Worm (Caenorhabditis elegans) whole organism, young adult: Measurements from ENCODE around the gene K09E9.7.

ENCODE experiments used
- B0019.2 ChIP-seq: fragments of 200-800 bp; sonication (Bioruptor generic); conservative IDR thresholded peaks from 2 replicates; pipeline ENCODE4 v1.3.6; 2022; ENCODE audit warnings: missing genetic modification reagents, missing genetic modification characterization, missing compliant biosample characterization
- B0261.1 ChIP-seq: sonication (generic microtip); optimal IDR thresholded peaks from 2 replicates; lab custom pipeline; 2016; ENCODE audit warnings: mild to moderate bottlenecking, missing genetic modification characterization, moderate library complexity, missing compliant biosample characterization
- F55B11.4 ChIP-seq: sonication (generic microtip); optimal IDR thresholded peaks from 2 replicates; lab custom pipeline; 2016; ENCODE audit warnings: missing compliant biosample characterization, missing genetic modification characterization, borderline replicate concordance; ENCODE audit not compliant: insufficient read depth
- F57A8.1 ChIP-seq: fragments of 200-800 bp; sonication (Bioruptor generic); optimal IDR thresholded peaks from 2 replicates; lab custom pipeline; 2018; ENCODE audit warnings: mild to moderate bottlenecking, missing genetic modification characterization, moderate library complexity, missing compliant biosample characterization
- Y53F4B.3 ChIP-seq: fragments of 200-800 bp; sonication (Bioruptor generic); IDR thresholded peaks from 2 replicates; pipeline ENCODE4 v1.3.6; 2022; ENCODE audit warnings: missing genetic modification reagents, missing genetic modification characterization, missing compliant biosample characterization
- Y79H2A.3 ChIP-seq: fragments of 200-800 bp; sonication (Bioruptor generic); conservative IDR thresholded peaks from 2 replicates; pipeline ENCODE4 v1.3.6; 2022; ENCODE audit warnings: missing genetic modification reagents, missing genetic modification characterization, missing compliant biosample characterization
- aptf-2 ChIP-seq: fragments of 200-800 bp; sonication (Bioruptor generic); conservative IDR thresholded peaks from 2 replicates; pipeline ENCODE4 v1.3.6; 2022; ENCODE audit warnings: missing genetic modification reagents, missing genetic modification characterization, missing compliant biosample characterization
- atf-7 ChIP-seq: sonication (generic microtip); optimal IDR thresholded peaks from 2 replicates; lab custom pipeline; 2017; ENCODE audit warnings: mild to moderate bottlenecking, missing genetic modification characterization, missing compliant biosample characterization
- athp-1 ChIP-seq: sonication (generic microtip); optimal IDR thresholded peaks from 2 replicates; lab custom pipeline; 2017; ENCODE audit warnings: mild to moderate bottlenecking, missing genetic modification characterization, missing compliant biosample characterization
- attf-5 ChIP-seq: fragments of 200-800 bp; sonication (Bioruptor generic); optimal IDR thresholded peaks from 2 replicates; lab custom pipeline; 2018; ENCODE audit warnings: mild to moderate bottlenecking, missing genetic modification characterization, missing compliant biosample characterization
- ccch-3 ChIP-seq: fragments of 200-800 bp; sonication (Bioruptor generic); optimal IDR thresholded peaks from 2 replicates; lab custom pipeline; 2018; ENCODE audit warnings: mild to moderate bottlenecking, missing genetic modification characterization, missing compliant biosample characterization
- ceh-40 ChIP-seq: fragments of 200-800 bp; sonication (Bioruptor generic); IDR thresholded peaks from 2 replicates; pipeline ENCODE4 v1.3.6; 2022; ENCODE audit warnings: missing genetic modification characterization, missing compliant biosample characterization
- ceh-79 ChIP-seq: sonication (generic microtip); optimal IDR thresholded peaks from 2 replicates; lab custom pipeline; 2017; ENCODE audit warnings: mild to moderate bottlenecking, missing genetic modification characterization, missing compliant biosample characterization
- dox-1 ChIP-seq: fragments of 200-800 bp; sonication (Bioruptor generic); IDR thresholded peaks from 2 replicates; pipeline ENCODE4 v1.3.6; 2022; ENCODE audit warnings: missing genetic modification reagents, missing genetic modification characterization, missing compliant biosample characterization
- ekl-4 ChIP-seq: fragments of 200-800 bp; sonication (Bioruptor generic); IDR thresholded peaks from 2 replicates; pipeline ENCODE4 v1.3.6; 2022; ENCODE audit warnings: missing genetic modification reagents, missing genetic modification characterization, missing compliant biosample characterization
- ets-4 ChIP-seq: fragments of 200-800 bp; sonication (Bioruptor generic); optimal IDR thresholded peaks from 2 replicates; lab custom pipeline; 2018; ENCODE audit warnings: mild to moderate bottlenecking, missing genetic modification characterization, missing compliant biosample characterization
- fkh-3 ChIP-seq: sonication (generic microtip); optimal IDR thresholded peaks from 2 replicates; lab custom pipeline; 2016; ENCODE audit warnings: mild to moderate bottlenecking, missing genetic modification characterization, missing compliant biosample characterization
- hsf-1 ChIP-seq: fragments of 200-800 bp; sonication (Bioruptor generic); IDR thresholded peaks from 2 replicates; pipeline ENCODE4 v1.3.6; 2022; ENCODE audit warnings: missing genetic modification reagents, missing genetic modification characterization, missing compliant biosample characterization
- let-607 ChIP-seq, 2 experiments: fragments of 200-800 bp in 1 of 2; sonication (Bioruptor generic) in 1 of 2; sonication (generic microtip) in 1 of 2; optimal IDR thresholded peaks; 2 replicates each; lab custom pipeline; 2016 to 2018; ENCODE audit warnings: mild to moderate bottlenecking in 2 of 2, missing compliant biosample characterization in 2 of 2, missing genetic modification characterization in 2 of 2, moderate library complexity in 2 of 2, missing genotype in 1 of 2
- lir-1 ChIP-seq: fragments of 200-800 bp; sonication (Bioruptor generic); conservative IDR thresholded peaks from 2 replicates; pipeline ENCODE4 v1.3.6; 2022; ENCODE audit warnings: missing genetic modification reagents, missing genetic modification characterization, missing compliant biosample characterization
- lsy-27 ChIP-seq: sonication (generic microtip); optimal IDR thresholded peaks from 2 replicates; lab custom pipeline; 2017; ENCODE audit warnings: missing genetic modification characterization, mild to moderate bottlenecking, missing compliant biosample characterization, antibody characterized with exemption, missing genotype, borderline replicate concordance; ENCODE audit not compliant: insufficient read depth
- madf-6 ChIP-seq: fragments of 200-800 bp; sonication (Bioruptor generic); IDR thresholded peaks from 2 replicates; pipeline ENCODE4 v1.3.6; 2022; ENCODE audit warnings: missing genetic modification reagents, missing genetic modification characterization, missing compliant biosample characterization
- mcd-1 ChIP-seq: fragments of 200-800 bp; sonication (Bioruptor generic); IDR thresholded peaks from 2 replicates; pipeline ENCODE4 v1.3.6; 2022; ENCODE audit warnings: missing genetic modification reagents, missing genetic modification characterization, missing compliant biosample characterization
- mes-4 ChIP-seq: sonication (generic microtip); optimal IDR thresholded peaks from 2 replicates; lab custom pipeline; 2016; ENCODE audit warnings: missing genotype, missing genetic modification characterization, missing compliant biosample characterization
- nfya-2 ChIP-seq: fragments of 200-800 bp; sonication (Bioruptor generic); IDR thresholded peaks from 2 replicates; pipeline ENCODE4 v1.3.6; 2022; ENCODE audit warnings: missing genetic modification reagents, missing genetic modification characterization, missing compliant biosample characterization
- nfyb-1 ChIP-seq: fragments of 200-800 bp; sonication (Bioruptor generic); IDR thresholded peaks from 2 replicates; pipeline ENCODE4 v1.3.6; 2022; ENCODE audit warnings: missing genetic modification reagents, missing genetic modification characterization, missing compliant biosample characterization
- nhr-179 ChIP-seq: sonication (generic microtip); optimal IDR thresholded peaks from 2 replicates; lab custom pipeline; 2016; ENCODE audit warnings: mild to moderate bottlenecking, missing genetic modification characterization, missing compliant biosample characterization
- nhr-27 ChIP-seq: fragments of 200-800 bp; sonication (Bioruptor generic); optimal IDR thresholded peaks from 2 replicates; lab custom pipeline; 2018; ENCODE audit warnings: mild to moderate bottlenecking, missing genetic modification characterization, moderate library complexity, missing compliant biosample characterization
- rpc-1 ChIP-seq, 2 experiments: fragments of 150-350 bp in 1 of 2; sonication (generic microtip) in 1 of 2; optimal IDR thresholded peaks; 2 replicates each; lab custom pipeline; 2014 to 2018; ENCODE audit warnings: missing biosample characterization in 1 of 2, missing genetic modification characterization in 1 of 2, missing genetic modification reagents in 1 of 2, missing genotype in 1 of 2
- sdz-38 ChIP-seq: sonication (generic microtip); optimal IDR thresholded peaks from 2 replicates; lab custom pipeline; 2016; ENCODE audit warnings: missing genotype, missing genetic modification characterization, missing compliant biosample characterization
- snpc-1.1 ChIP-seq: sonication (generic microtip); optimal IDR thresholded peaks from 2 replicates; lab custom pipeline; 2017; ENCODE audit warnings: missing genetic modification characterization, mild to moderate bottlenecking, missing compliant biosample characterization, antibody characterized with exemption, moderate library complexity, missing genotype, missing genetic modification reagents; ENCODE audit not compliant: insufficient read depth
- somi-1 ChIP-seq: fragments of 200-800 bp; sonication (Bioruptor generic); optimal IDR thresholded peaks from 2 replicates; lab custom pipeline; 2018; ENCODE audit warnings: mild to moderate bottlenecking, missing genetic modification characterization, missing compliant biosample characterization
- xnd-1 ChIP-seq: sonication (generic microtip); optimal IDR thresholded peaks from 2 replicates; lab custom pipeline; 2016; ENCODE audit warnings: missing genotype, missing genetic modification reagents, missing genetic modification characterization, missing compliant biosample characterization
- zim-3 ChIP-seq: sonication (generic microtip); optimal IDR thresholded peaks from 2 replicates; lab custom pipeline; 2017; ENCODE audit warnings: mild to moderate bottlenecking, missing genetic modification characterization, moderate library complexity, missing compliant biosample characterization
- ztf-22 ChIP-seq: fragments of 200-800 bp; sonication (Bioruptor generic); optimal IDR thresholded peaks from 2 replicates; lab custom pipeline; 2018; ENCODE audit warnings: mild to moderate bottlenecking, missing genetic modification characterization, moderate library complexity, missing compliant biosample characterization

The K09E9.7 gene

DNA sequence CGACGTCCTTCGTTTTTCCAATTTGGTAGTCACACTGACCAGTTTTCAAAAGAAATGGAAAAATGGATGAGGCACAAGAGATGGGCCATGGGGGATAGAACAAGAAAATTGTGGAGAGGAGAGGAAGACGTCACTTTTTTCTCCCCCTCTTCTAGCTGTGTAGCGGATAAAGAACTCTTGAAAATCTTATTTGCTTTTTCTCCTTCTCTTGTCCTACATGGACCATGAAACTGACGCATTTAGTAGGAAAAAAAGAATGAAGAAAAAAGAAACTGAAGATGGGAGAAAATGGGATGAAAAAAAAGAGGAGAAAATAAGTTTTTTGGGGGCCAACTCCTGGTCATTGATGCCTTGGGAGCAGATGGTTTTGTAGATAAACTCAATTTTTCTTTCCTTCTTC is 6.7 kb upstream of the K09E9.7 start:
- TF ChIP-seq somi-1 (GFP tag; lab: Kevin White, UChicago): peak; percentile 31
- TF ChIP-seq snpc-1.1 (tag; lab: Kevin White, UChicago): no peak

DNA sequence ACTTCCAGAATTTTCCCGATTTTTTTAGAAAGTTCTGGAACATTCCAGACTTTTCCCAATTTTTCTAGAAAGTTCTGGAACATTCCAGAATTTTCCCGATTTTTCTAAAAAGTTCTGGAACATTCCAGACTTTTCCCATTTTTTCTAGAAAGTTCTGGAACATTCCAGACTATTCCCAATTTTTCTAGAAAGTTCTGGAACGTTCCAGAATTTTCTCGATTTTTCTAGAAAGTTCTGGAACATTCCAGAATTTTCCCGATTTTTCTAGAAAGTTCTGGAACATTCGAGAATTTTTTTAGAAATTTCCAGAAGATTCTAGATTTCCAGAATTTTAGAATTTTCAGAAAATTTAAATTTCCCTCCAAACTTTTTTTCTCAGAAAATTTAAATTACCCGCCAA is 5.6 kb upstream of the K09E9.7 start:
- TF ChIP-seq B0019.2 (0 out of 2 replicates have a peak, but pooled peaks have one; percentile 14), hsf-1 (GFP tag; lab: Robert Waterston, UW) (peak; percentile 95), dox-1 (0 out of 2 replicates have a peak, but pooled peaks have one; percentile 30)

DNA sequence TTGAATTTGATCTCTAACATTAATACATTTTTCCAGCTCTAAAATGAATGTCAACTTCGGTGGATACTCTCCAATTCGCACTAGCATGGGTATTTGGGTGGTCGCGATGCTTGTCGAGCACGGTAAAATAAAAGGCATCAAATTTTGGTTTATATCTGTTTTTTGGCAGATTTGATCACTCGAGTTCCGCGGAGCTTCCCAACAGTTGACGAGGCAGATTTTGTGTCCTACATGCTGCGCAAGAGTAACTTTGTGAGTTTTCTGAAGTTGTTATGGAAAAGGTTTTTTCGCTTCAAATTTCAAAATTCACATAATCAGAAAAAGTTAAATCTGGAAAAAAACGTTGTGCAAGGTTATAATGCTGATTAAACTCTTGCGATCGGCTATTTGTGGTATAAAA is 677 bp downstream of the K09E9.7 start:
- TF ChIP-seq ceh-40 (GFP tag; lab: Robert Waterston, UW): no peak
- TF ChIP-seq atf-7 (tag; lab: Kevin White, UChicago): no peak
- TF ChIP-seq ekl-4 (GFP tag; lab: Robert Waterston, UW): no peak
- TF ChIP-seq attf-5 (GFP tag; lab: Kevin White, UChicago): no peak
- TF ChIP-seq mcd-1 (GFP tag; lab: Robert Waterston, UW): no peak
- TF ChIP-seq ccch-3 (GFP tag; lab: Kevin White, UChicago): no peak
- no peak for TF ChIP-seq mes-4
- no peak for TF ChIP-seq F55B11.4 (tag; lab: Kevin White, UChicago)
- no peak for TF ChIP-seq F57A8.1 (GFP tag; lab: Kevin White, UChicago)
- no peak for TF ChIP-seq madf-6
- no peak for TF ChIP-seq aptf-2
- TF ChIP-seq rpc-1 (optimal IDR thresholded peaks at IDR 0.05; lab: Kevin White, UChicago): no peak
- no peak for TF ChIP-seq rpc-1 (tag; optimal IDR thresholded peaks at IDR 0.05; lab: Kevin White, UChicago)
- TF ChIP-seq Y79H2A.3 (GFP tag; lab: Robert Waterston, UW): no peak
- TF ChIP-seq, all 124 proteins: peak for 0

DNA sequence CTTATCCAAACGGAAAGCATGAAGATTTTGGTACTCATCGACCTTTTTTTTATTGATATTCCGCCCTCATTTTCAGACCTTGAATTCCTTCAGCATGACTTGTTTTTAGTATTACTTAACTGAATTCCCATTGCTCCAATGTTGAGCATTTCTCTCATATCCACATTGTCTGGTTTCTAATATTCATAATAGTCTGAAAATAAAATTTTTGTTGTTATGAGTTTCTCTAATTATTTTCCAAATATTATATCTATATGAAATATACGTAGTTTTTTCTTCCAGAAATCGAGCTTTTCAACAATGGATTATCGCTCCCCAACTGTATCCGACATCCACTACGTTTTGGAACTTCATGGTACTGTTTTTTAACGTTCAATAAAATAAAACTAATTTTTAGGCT is 1.9 kb downstream of the K09E9.7 start, which contains the start of gene H08J19.1:
TSS of gene H08J19.1 (plus strand) at position 301 of the 400 bp plus-strand sequence.
- TF ChIP-seq ceh-40 (GFP tag; lab: Robert Waterston, UW) (no peak), let-607 (tag; optimal IDR thresholded peaks at IDR 0.05; lab: Kevin White, UChicago) (no peak), B0261.1 (tag; lab: Kevin White, UChicago) (no peak), ets-4 (no peak), xnd-1 (no peak), sdz-38 (no peak), ceh-79 (no peak), zim-3 (tag; lab: Kevin White, UChicago) (no peak), nfya-2 (no peak), lsy-27 (tag; lab: Kevin White, UChicago) (no peak), fkh-3 (tag; lab: Kevin White, UChicago) (no peak), nhr-179 (tag; lab: Kevin White, UChicago) (no peak), lir-1 (GFP tag; lab: Robert Waterston, UW) (no peak), athp-1 (no peak), nhr-27 (no peak), Y53F4B.3 (GFP tag; lab: Robert Waterston, UW) (no peak), ztf-22 (GFP tag; lab: Kevin White, UChicago) (no peak), nfyb-1 (GFP tag; lab: Robert Waterston, UW) (no peak)
